Fruit fly (Drosophila melanogaster): ENCODE measurements around the gene Ulp1.

Ulp1 gene

dm6 chrX:19152570-19153287 is 55.3 kb downstream of the Ulp1 start (continued):
- TF ChIP-seq CG9609 (GFP tag; optimal IDR thresholded peaks at IDR 0.05) (no peak), HLH4C (GFP tag; IDR thresholded peaks at IDR 0.05; ENCODE audit: partially characterized antibody) (no peak), CG3995 (GFP tag; optimal IDR thresholded peaks at IDR 0.05) (no peak), CG10147 (GFP tag; optimal IDR thresholded peaks at IDR 0.05) (no peak), CG12236 (GFP tag; optimal IDR thresholded peaks at IDR 0.05) (no peak), h (optimal IDR thresholded peaks at IDR 0.05) (no peak), sc (optimal IDR thresholded peaks at IDR 0.05) (no peak), sc (GFP tag; optimal IDR thresholded peaks at IDR 0.05) (peak; percentile 41), Rfx (GFP tag; IDR thresholded peaks at IDR 0.05) (peak; percentile 4; the same call in 1 of the 2 replicates), cad (GFP tag; optimal IDR thresholded peaks at IDR 0.05) (no peak), CG11456 (GFP tag; IDR thresholded peaks at IDR 0.05) (no peak), kni (GFP tag; optimal IDR thresholded peaks at IDR 0.05) (no peak), Hr78 (GFP tag; optimal IDR thresholded peaks at IDR 0.05) (no peak), MBD-R2 (GFP tag; IDR thresholded peaks at IDR 0.05) (no peak), fd96Cb (tag; optimal IDR thresholded peaks at IDR 0.05) (peak; percentile 70), vfl (GFP tag; optimal IDR thresholded peaks at IDR 0.05) (no peak), nmo (GFP tag; optimal IDR thresholded peaks at IDR 0.05) (peak; percentile 72), CG2202 (tag; optimal IDR thresholded peaks at IDR 0.05) (peak; percentile 17), CG11093 (GFP tag; IDR thresholded peaks at IDR 0.05) (no peak), amos (GFP tag; IDR thresholded peaks at IDR 0.05; ENCODE audit: partially characterized antibody) (no peak), Usf (GFP tag; optimal IDR thresholded peaks at IDR 0.05) (no peak), CG13775 (GFP tag; optimal IDR thresholded peaks at IDR 0.05) (peak; percentile 54), Hmx (GFP tag; optimal IDR thresholded peaks at IDR 0.05) (no peak), tup (GFP tag; optimal IDR thresholded peaks at IDR 0.05) (no peak), Drgx (GFP tag; IDR thresholded peaks at IDR 0.05) (peak; percentile 35; the same call in 1 of the 2 replicates), CG9797 (GFP tag; optimal IDR thresholded peaks at IDR 0.05) (no peak), fu2 (GFP tag; optimal IDR thresholded peaks at IDR 0.05) (no peak), Neu2 (GFP tag; optimal IDR thresholded peaks at IDR 0.05; ENCODE audit: borderline replicate concordance) (no peak), bab2 (GFP tag; optimal IDR thresholded peaks at IDR 0.05) (no peak), pan (optimal IDR thresholded peaks at IDR 0.05) (no peak), pan (GFP tag; optimal IDR thresholded peaks at IDR 0.05 in 1 of 2, IDR thresholded peaks at IDR 0.05 in 1 of 2) (peak in 1 of 2 experiments; percentile 23), sens-2 (GFP tag; IDR thresholded peaks at IDR 0.05) (peak; percentile 15; the same call in 1 of the 2 replicates), CG6654 (GFP tag; optimal IDR thresholded peaks at IDR 0.05) (no peak), CG14667 (GFP tag; IDR thresholded peaks at IDR 0.05) (0 out of 2 replicates have a peak, but pooled peaks have one; percentile 32), bigmax (GFP tag; optimal IDR thresholded peaks at IDR 0.05) (no peak), slp2 (GFP tag; optimal IDR thresholded peaks at IDR 0.05) (no peak), dimm (GFP tag; IDR thresholded peaks at IDR 0.05) (no peak), nom (GFP tag; optimal IDR thresholded peaks at IDR 0.05) (no peak), CG6765 (GFP tag; optimal IDR thresholded peaks at IDR 0.05) (no peak), B-H2 (GFP tag; optimal IDR thresholded peaks at IDR 0.05) (no peak), kay (GFP tag; optimal IDR thresholded peaks at IDR 0.05) (no peak), CG3407 (GFP tag; optimal IDR thresholded peaks at IDR 0.05) (peak; percentile 49), CG13287 (GFP tag; IDR thresholded peaks at IDR 0.05; ENCODE audit: partially characterized antibody) (no peak), Dll (GFP tag; IDR thresholded peaks at IDR 0.05; ENCODE audit: partially characterized antibody) (no peak), CG7357 (GFP tag; IDR thresholded peaks at IDR 0.05) (0 out of 3 replicates have a peak, but pooled peaks have one; percentile 8), Ada2b (GFP tag; IDR thresholded peaks at IDR 0.05) (0 out of 2 replicates have a peak, but pooled peaks have one; percentile 16), CG42726 (GFP tag; IDR thresholded peaks at IDR 0.05; ENCODE audit: partially characterized antibody) (no peak), Ravus (GFP tag; IDR thresholded peaks at IDR 0.05) (no peak), da (GFP tag; optimal IDR thresholded peaks at IDR 0.05) (no peak), CG13123 (GFP tag; optimal IDR thresholded peaks at IDR 0.05) (no peak)

Measured in whole organism, embryonic.